Worm (Caenorhabditis elegans) whole organism, L3 larva: ENCODE data around the gene ZC13.10.

ENCODE experiments used
- R02D3.7 ChIP-seq: fragments of 150-350 bp; optimal IDR thresholded peaks from 2 replicates; lab custom pipeline; 2014; ENCODE audit warnings: missing biosample characterization, missing genetic modification characterization
- ZK546.5 ChIP-seq: sonication (generic microtip); optimal IDR thresholded peaks from 2 replicates; lab custom pipeline; 2017; ENCODE audit warnings: missing biosample characterization, missing genetic modification characterization
- aly-2 ChIP-seq: fragments of 150-350 bp; optimal IDR thresholded peaks from 2 replicates; lab custom pipeline; 2014; ENCODE audit warnings: missing biosample characterization, missing genetic modification characterization
- ama-1 ChIP-seq: fragments of 150-350 bp; optimal IDR thresholded peaks from 2 replicates; lab custom pipeline; 2018
- ceh-16 ChIP-seq: sonication (generic microtip); optimal IDR thresholded peaks from 2 replicates; lab custom pipeline; 2017; ENCODE audit warnings: missing biosample characterization, missing genetic modification characterization
- ceh-28 ChIP-seq: fragments of 150-350 bp; optimal IDR thresholded peaks from 2 replicates; lab custom pipeline; 2014; ENCODE audit warnings: missing biosample characterization, missing genetic modification reagents, missing genetic modification characterization
- daf-12 ChIP-seq: fragments of 150-350 bp; optimal IDR thresholded peaks from 2 replicates; lab custom pipeline; 2014; ENCODE audit warnings: missing biosample characterization, missing genetic modification reagents, missing genetic modification characterization
- egl-27 ChIP-seq: sonication (generic microtip); optimal IDR thresholded peaks from 4 replicates; lab custom pipeline; 2017; ENCODE audit warnings: missing biosample characterization, missing genetic modification reagents, missing genetic modification characterization
- egl-5 ChIP-seq: fragments of 150-350 bp; optimal IDR thresholded peaks from 2 replicates; lab custom pipeline; 2017; ENCODE audit warnings: missing biosample characterization, missing genetic modification reagents, missing genetic modification characterization, inconsistent platforms
- elt-1 ChIP-seq: fragments of 150-350 bp; optimal IDR thresholded peaks from 2 replicates; lab custom pipeline; 2014; ENCODE audit warnings: missing biosample characterization, missing genetic modification characterization
- elt-2 ChIP-seq: sonication (generic microtip); optimal IDR thresholded peaks from 2 replicates; lab custom pipeline; 2016; ENCODE audit warnings: missing genetic modification reagents, mild to moderate bottlenecking, missing genetic modification characterization, missing compliant biosample characterization
- eor-1 ChIP-seq, 2 experiments: fragments of 150-350 bp; optimal IDR thresholded peaks; 2 replicates each; lab custom pipeline; 2014 to 2018; ENCODE audit warnings: missing biosample characterization in 2 of 2, missing genetic modification characterization in 2 of 2
- fkh-10 ChIP-seq: sonication (generic microtip); optimal IDR thresholded peaks from 2 replicates; lab custom pipeline; 2017; ENCODE audit warnings: missing biosample characterization, missing genetic modification reagents, missing genetic modification characterization
- fkh-2 ChIP-seq: fragments of 150-350 bp; optimal IDR thresholded peaks from 2 replicates; lab custom pipeline; 2014; ENCODE audit warnings: missing biosample characterization, missing genetic modification reagents, missing genetic modification characterization
- fos-1 ChIP-seq: fragments of 150-350 bp; optimal IDR thresholded peaks from 2 replicates; lab custom pipeline; 2014; ENCODE audit warnings: missing biosample characterization, missing genetic modification characterization
- hmg-11 ChIP-seq: sonication (generic microtip); optimal IDR thresholded peaks from 2 replicates; lab custom pipeline; 2016; ENCODE audit warnings: missing genetic modification characterization, missing compliant biosample characterization
- jun-1 ChIP-seq: fragments of 150-350 bp; optimal IDR thresholded peaks from 2 replicates; lab custom pipeline; 2014; ENCODE audit warnings: missing biosample characterization, missing genetic modification reagents, missing genetic modification characterization
- lin-15B ChIP-seq: fragments of 150-350 bp; optimal IDR thresholded peaks from 2 replicates; lab custom pipeline; 2014; ENCODE audit warnings: missing biosample characterization, missing genetic modification characterization
- lin-39 ChIP-seq: fragments of 150-350 bp; optimal IDR thresholded peaks from 2 replicates; lab custom pipeline; 2018; ENCODE audit warnings: missing biosample characterization, missing genetic modification reagents, missing genetic modification characterization
- lsy-12 ChIP-seq: sonication (generic microtip); optimal IDR thresholded peaks from 2 replicates; lab custom pipeline; 2016; ENCODE audit warnings: mild to moderate bottlenecking, missing genetic modification characterization, missing compliant biosample characterization
- mml-1 ChIP-seq: fragments of 150-350 bp; sonication (generic microtip); optimal IDR thresholded peaks from 3 replicates; lab custom pipeline; 2014; ENCODE audit warnings: missing biosample characterization, missing genetic modification characterization
- nfya-1 ChIP-seq: sonication (generic microtip); optimal IDR thresholded peaks from 2 replicates; lab custom pipeline; 2017; ENCODE audit warnings: missing genetic modification characterization, mild to moderate bottlenecking, missing compliant biosample characterization, antibody characterized with exemption, moderate library complexity; ENCODE audit not compliant: insufficient read depth
- nhr-11 ChIP-seq: fragments of 150-350 bp; optimal IDR thresholded peaks from 2 replicates; lab custom pipeline; 2014; ENCODE audit warnings: missing biosample characterization, missing genetic modification characterization
- nhr-12 ChIP-seq: fragments of 150-350 bp; optimal IDR thresholded peaks from 2 replicates; lab custom pipeline; 2014; ENCODE audit warnings: missing biosample characterization, missing genetic modification characterization
- nhr-23 ChIP-seq: fragments of 150-350 bp; optimal IDR thresholded peaks from 2 replicates; lab custom pipeline; 2014; ENCODE audit warnings: missing biosample characterization, missing genetic modification reagents, missing genetic modification characterization
- nhr-25 ChIP-seq: sonication (generic microtip); optimal IDR thresholded peaks from 2 replicates; lab custom pipeline; 2017; ENCODE audit warnings: missing biosample characterization, missing genetic modification characterization
- nhr-43 ChIP-seq: sonication (generic microtip); optimal IDR thresholded peaks from 2 replicates; lab custom pipeline; 2016; ENCODE audit warnings: mild to moderate bottlenecking, missing genetic modification characterization, missing compliant biosample characterization; ENCODE audit not compliant: poor library complexity, severe bottlenecking
- nhr-67 ChIP-seq: fragments of 150-350 bp; optimal IDR thresholded peaks from 2 replicates; lab custom pipeline; 2014; ENCODE audit warnings: missing biosample characterization, missing genetic modification characterization
- pha-4 ChIP-seq: fragments of 150-350 bp; optimal IDR thresholded peaks from 2 replicates; lab custom pipeline; 2014; ENCODE audit warnings: missing biosample characterization, missing genetic modification reagents, missing genetic modification characterization
- pqm-1 ChIP-seq: fragments of 150-350 bp; optimal IDR thresholded peaks from 2 replicates; lab custom pipeline; 2017; ENCODE audit warnings: missing biosample characterization, missing genetic modification characterization, inconsistent platforms
- sea-2 ChIP-seq: fragments of 150-350 bp; sonication (generic microtip); optimal IDR thresholded peaks from 4 replicates; lab custom pipeline; 2014; ENCODE audit warnings: missing biosample characterization, missing genetic modification reagents, missing genetic modification characterization
- skn-1 ChIP-seq: fragments of 150-350 bp; optimal IDR thresholded peaks from 2 replicates; lab custom pipeline; 2014; ENCODE audit warnings: missing biosample characterization, missing genetic modification characterization
- snpc-4 ChIP-seq: fragments of 150-350 bp; optimal IDR thresholded peaks from 2 replicates; lab custom pipeline; 2014; ENCODE audit warnings: missing biosample characterization, missing genetic modification characterization
- tbx-2 ChIP-seq: sonication (generic microtip); optimal IDR thresholded peaks from 2 replicates; lab custom pipeline; 2016; ENCODE audit warnings: mild to moderate bottlenecking, missing genetic modification characterization, missing compliant biosample characterization
- unc-39 ChIP-seq: sonication (generic microtip); optimal IDR thresholded peaks from 4 replicates; lab custom pipeline; 2017; ENCODE audit warnings: missing biosample characterization, missing genetic modification characterization
- unc-62 ChIP-seq: fragments of 150-350 bp; sonication (generic microtip); optimal IDR thresholded peaks from 4 replicates; lab custom pipeline; 2014; ENCODE audit warnings: missing biosample characterization, missing genetic modification reagents, missing genetic modification characterization
- zag-1 ChIP-seq: fragments of 150-350 bp; optimal IDR thresholded peaks from 2 replicates; lab custom pipeline; 2014; ENCODE audit warnings: missing biosample characterization, missing genetic modification characterization
- ztf-11 ChIP-seq: fragments of 150-350 bp; optimal IDR thresholded peaks from 2 replicates; lab custom pipeline; 2014; ENCODE audit warnings: missing biosample characterization, missing genetic modification characterization
- ztf-4 ChIP-seq: fragments of 150-350 bp; optimal IDR thresholded peaks from 2 replicates; lab custom pipeline; 2014; ENCODE audit warnings: missing biosample characterization, missing genetic modification characterization

Gene ZC13.10

ce11 chrX:933504-933903 is 31.1 kb upstream of the ZC13.10 start, which contains the start of gene F35H12.1:
Gene F35H12.1, plus strand, starts transcription at chrX:933804.
- TF ChIP-seq nhr-25 (tag; lab: Kevin White, UChicago) (no peak), elt-1 (no peak), nhr-23 (tag; lab: Kevin White, UChicago) (no peak), ztf-11 (no peak), aly-2 (no peak), lsy-12 (no peak), skn-1 (tag; lab: Kevin White, UChicago) (no peak), nhr-67 (tag; lab: Kevin White, UChicago) (no peak), fos-1 (tag; lab: Kevin White, UChicago) (no peak), egl-27 (tag; lab: Kevin White, UChicago) (no peak), egl-5 (tag; lab: Kevin White, UChicago) (no peak), ZK546.5 (tag; lab: Kevin White, UChicago) (no peak), nhr-43 (no peak), nfya-1 (no peak)

ce11 chrX:932874-933273 is 30.5 kb upstream of the ZC13.10 start:
- no peak for TF ChIP-seq zag-1 (tag; lab: Kevin White, UChicago)
- no peak for TF ChIP-seq fos-1 (tag; lab: Kevin White, UChicago)
- no peak for TF ChIP-seq nhr-43
- no peak for TF ChIP-seq nhr-67 (tag; lab: Kevin White, UChicago)
- TF ChIP-seq fkh-10 (GFP tag; lab: Kevin White, UChicago) = peak; percentile 69
- TF ChIP-seq hmg-11 (tag; lab: Kevin White, UChicago) = peak; percentile 53
- peak; percentile 36 for TF ChIP-seq lin-39 (tag; lab: Kevin White, UChicago)
- no peak for TF ChIP-seq egl-27 (tag; lab: Kevin White, UChicago)
- TF ChIP-seq pqm-1 (tag; lab: Kevin White, UChicago) = no peak
- TF ChIP-seq eor-1 (tag; optimal IDR thresholded peaks at IDR 0.05; lab: Kevin White, UChicago) = no peak
- TF ChIP-seq ztf-4 = no peak
- TF ChIP-seq lsy-12 = no peak
- TF ChIP-seq nfya-1 = peak; percentile 55

DNA sequence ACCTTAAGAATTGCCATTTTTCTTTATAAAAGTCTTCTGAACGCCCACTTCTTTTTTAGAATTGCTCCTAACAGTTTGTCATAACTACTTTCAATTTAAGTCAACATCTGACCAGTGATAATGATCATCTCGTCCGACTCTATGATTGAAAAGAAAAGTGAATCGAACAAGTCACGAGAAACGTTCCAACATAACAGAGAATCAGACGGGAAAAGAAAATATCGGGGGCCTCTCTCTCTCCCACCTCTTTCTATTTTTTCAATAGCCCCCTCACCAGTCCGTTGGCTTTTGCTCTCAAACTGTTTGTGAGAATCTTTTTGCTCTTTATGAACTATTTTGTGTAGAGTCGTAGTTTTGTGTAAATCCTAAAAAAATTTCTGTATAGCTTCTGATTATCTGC is 25.2 kb upstream of the ZC13.10 start:
- TF ChIP-seq pha-4 (tag; lab: Kevin White, UChicago) (peak; percentile 69), fkh-2 (tag; lab: Kevin White, UChicago) (no peak)

DNA sequence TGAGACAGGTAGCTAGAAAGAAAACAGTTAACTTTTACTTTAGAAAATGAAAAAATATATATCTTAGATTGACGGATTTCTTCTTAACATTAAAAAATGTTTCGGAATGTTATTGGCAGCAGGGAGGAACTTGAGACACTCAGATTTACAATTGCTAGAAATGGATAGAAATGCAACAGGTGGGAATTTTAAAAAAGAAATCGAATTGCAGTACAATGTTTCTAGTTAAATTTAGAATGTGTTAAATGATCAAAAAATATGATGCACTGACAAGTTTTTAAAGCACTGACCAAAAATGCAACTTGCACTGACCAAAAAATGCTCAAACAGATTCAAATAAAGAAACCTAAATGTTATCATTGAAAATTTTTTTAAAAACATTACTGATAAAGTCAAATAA is 23.7 kb upstream of the ZC13.10 start:
- TF ChIP-seq nhr-12 (tag; lab: Kevin White, UChicago) (no peak), mml-1 (no peak), R02D3.7 (tag; lab: Kevin White, UChicago) (no peak), ztf-11 (no peak), lsy-12 (no peak), pqm-1 (tag; lab: Kevin White, UChicago) (no peak), unc-62 (no peak), nhr-43 (no peak), tbx-2 (tag; lab: Kevin White, UChicago) (no peak), snpc-4 (tag; lab: Kevin White, UChicago) (no peak), elt-1 (no peak)
- TF ChIP-seq, all 47 proteins: peak for 0

ce11 chrX:924495-925008 is 22.1 kb upstream of the ZC13.10 start, which contains the start of the genes pifk-1 and tbc-11:
Gene pifk-1, minus strand, starts transcription at chrX:924511.
Gene tbc-11, plus strand, starts transcription at chrX:924958.
- TF ChIP-seq nhr-43 (no peak), skn-1 (tag; lab: Kevin White, UChicago) (peak; percentile 66), ama-1 (lab: Kevin White, UChicago) (peak; percentile 21), zag-1 (tag; lab: Kevin White, UChicago) (no peak), lin-15B (tag; lab: Kevin White, UChicago) (peak; percentile 66), pqm-1 (tag; lab: Kevin White, UChicago) (peak; percentile 74), pha-4 (tag; lab: Kevin White, UChicago) (peak; percentile 95), eor-1 (tag; optimal IDR thresholded peaks at IDR 0.05; lab: Kevin White, UChicago) (no peak), elt-2 (tag; lab: Kevin White, UChicago) (peak; percentile 50), nhr-23 (tag; lab: Kevin White, UChicago) (peak; percentile 62), sea-2 (GFP tag; lab: Kevin White, UChicago) (no peak), R02D3.7 (tag; lab: Kevin White, UChicago) (no peak), fkh-2 (tag; lab: Kevin White, UChicago) (no peak), ceh-16 (tag; lab: Kevin White, UChicago) (no peak), hmg-11 (tag; lab: Kevin White, UChicago) (peak; percentile 42), nhr-11 (tag; lab: Kevin White, UChicago) (no peak), lsy-12 (no peak), snpc-4 (tag; lab: Kevin White, UChicago) (peak; percentile 64), daf-12 (tag; lab: Kevin White, UChicago) (no peak), nhr-25 (tag; lab: Kevin White, UChicago) (peak; percentile 61), lin-39 (tag; lab: Kevin White, UChicago) (peak; percentile 41), nhr-67 (tag; lab: Kevin White, UChicago) (no peak), unc-39 (tag; lab: Kevin White, UChicago) (no peak), nfya-1 (peak; percentile 63), tbx-2 (tag; lab: Kevin White, UChicago) (no peak), ceh-28 (tag; lab: Kevin White, UChicago) (no peak), jun-1 (peak; percentile 0), fos-1 (tag; lab: Kevin White, UChicago) (no peak)
- TF ChIP-seq, all 47 proteins: peak for 13
